Fruit fly (Drosophila melanogaster) whole organism, wandering third instar larva: ENCODE measurements around the gene Osi3.

Experiments
- CG32264 ChIP-seq: fragments of 200-800 bp; sonication (Bioruptor generic); optimal IDR thresholded peaks from 2 replicates; lab custom pipeline; 2016; ENCODE audit warnings: missing biosample characterization, missing genetic modification characterization
- Hr78 ChIP-seq: fragments of >200 bp; optimal IDR thresholded peaks from 2 replicates; lab custom pipeline; 2017; ENCODE audit warnings: missing biosample characterization, missing genetic modification characterization
- Mio ChIP-seq: sonication (Bioruptor generic); optimal IDR thresholded peaks from 2 replicates; lab custom pipeline; 2016; ENCODE audit warnings: missing biosample characterization, missing genetic modification characterization
- brk ChIP-seq: fragments of 200-800 bp; sonication (Bioruptor generic); optimal IDR thresholded peaks from 2 replicates; lab custom pipeline; 2016; ENCODE audit warnings: missing biosample characterization, mild to moderate bottlenecking, missing genetic modification characterization
- dmrt93B ChIP-seq: fragments of 200-800 bp; sonication (Bioruptor generic); optimal IDR thresholded peaks from 2 replicates; lab custom pipeline; 2018; ENCODE audit warnings: missing biosample characterization, mild to moderate bottlenecking, missing genetic modification characterization
- ey ChIP-seq: fragments of 200-800 bp; sonication (Bioruptor generic); optimal IDR thresholded peaks from 2 replicates; lab custom pipeline; 2016; ENCODE audit warnings: missing biosample characterization, missing genetic modification characterization
- h ChIP-seq: fragments of 200-800 bp; sonication (Bioruptor generic); optimal IDR thresholded peaks from 3 replicates; lab custom pipeline; 2016; ENCODE audit warnings: missing biosample characterization, mild to moderate bottlenecking, missing genetic modification characterization
- pan ChIP-seq: fragments of >200 bp; optimal IDR thresholded peaks from 2 replicates; lab custom pipeline; 2017
- sv ChIP-seq: fragments of 200-800 bp; sonication (Bioruptor generic); optimal IDR thresholded peaks from 3 replicates; lab custom pipeline; 2016; ENCODE audit warnings: missing biosample characterization, missing genetic modification characterization

DNA sequence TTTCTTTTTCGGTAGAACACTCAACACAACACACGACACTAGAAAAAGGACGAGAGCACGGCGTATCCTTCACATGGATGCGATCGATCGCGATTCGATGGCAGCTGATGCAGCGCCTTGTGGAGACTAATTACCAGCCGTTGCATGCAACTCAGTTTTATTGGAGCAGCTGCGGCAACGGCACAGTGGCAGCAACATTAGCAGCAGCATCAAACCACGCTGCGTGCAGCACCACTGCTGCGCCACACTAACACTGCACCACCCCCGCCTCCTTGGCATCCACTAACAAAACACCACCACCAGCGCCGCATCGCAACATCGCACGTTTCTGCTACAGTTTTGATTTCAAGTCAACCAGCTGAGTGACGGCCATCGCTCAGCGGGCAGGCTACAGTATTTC is 6.0 kb downstream of the Osi3 start, which contains the start of gene Osi4:
- TF ChIP-seq sv (GFP tag; lab: Kevin White, UChicago) (no peak), brk (GFP tag; lab: Kevin White, UChicago) (no peak), Hr78 (GFP tag; lab: Kevin White, UChicago) (no peak), CG32264 (no peak), ey (GFP tag; lab: Kevin White, UChicago) (no peak), pan (lab: Kevin White, UChicago) (no peak), h (GFP tag; lab: Kevin White, UChicago) (no peak), dmrt93B (GFP tag; lab: Kevin White, UChicago) (no peak), Mio (no peak)
